Worm (Caenorhabditis elegans): ENCODE results near the gene pxl-1.

DNA sequence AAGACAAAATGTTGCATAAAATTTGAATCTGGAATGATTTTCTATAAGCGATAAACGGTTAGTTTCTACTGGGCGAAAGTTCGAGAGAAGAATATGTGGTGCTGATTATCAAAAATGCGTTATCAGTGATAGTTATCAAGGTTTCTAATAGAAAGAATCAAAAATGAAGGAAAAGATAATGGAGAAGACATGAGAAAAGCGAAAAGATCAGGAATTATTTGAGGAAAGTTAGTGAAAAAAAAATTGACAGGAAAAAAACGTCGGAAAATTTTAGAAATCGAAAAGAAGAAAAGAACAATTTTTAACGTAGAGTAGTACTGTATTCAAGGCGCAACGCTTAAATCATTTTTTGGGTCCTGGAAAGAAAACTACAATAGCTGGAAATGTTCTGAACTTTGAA is 32.0 kb downstream of the pxl-1 start, which contains the start of gene dnpp-1:
- TF ChIP-seq F57C9.4 (tag; optimal IDR thresholded peaks at IDR 0.05) (no peak), cebp-1 (GFP tag; IDR thresholded peaks at IDR 0.05) (no peak), cebp-1 (tag; optimal IDR thresholded peaks at IDR 0.05) (no peak), ceh-100 (GFP tag; IDR thresholded peaks at IDR 0.05) (no peak), pbrm-1 (GFP tag; IDR thresholded peaks at IDR 0.05) (no peak), snpc-1.3 (tag; optimal IDR thresholded peaks at IDR 0.05; ENCODE audit: insufficient read depth) (no peak), let-526 (GFP tag; IDR thresholded peaks at IDR 0.05) (no peak), die-1 (tag; optimal IDR thresholded peaks at IDR 0.05) (no peak), ama-1 (optimal IDR thresholded peaks at IDR 0.05) (no peak), ama-1 (GFP tag; optimal IDR thresholded peaks at IDR 0.05) (no peak), somi-1 (GFP tag; optimal IDR thresholded peaks at IDR 0.05) (no peak), F22D6.2 (tag; optimal IDR thresholded peaks at IDR 0.05) (no peak), hmg-20 (GFP tag; IDR thresholded peaks at IDR 0.05) (no peak), xnd-1 (tag; optimal IDR thresholded peaks at IDR 0.05) (peak; percentile 68), snpc-4 (GFP tag; optimal IDR thresholded peaks at IDR 0.05) (no peak), snpc-4 (tag; optimal IDR thresholded peaks at IDR 0.05) (no peak), mcd-1 (GFP tag; IDR thresholded peaks at IDR 0.05) (no peak)

All from whole organism, young adult.